Fruit fly (Drosophila melanogaster) whole organism, embryonic: ENCODE data around the gene scramb2.

Experiments used
- B-H1 ChIP-seq: fragments of 200-800 bp; sonication (Bioruptor generic); IDR thresholded peaks from 3 replicates; pipeline ENCODE4 v1.3.6; 2022; ENCODE audit warnings: missing biosample characterization, missing genetic modification characterization
- BEAF-32 ChIP-seq: fragments of 200-800 bp; sonication (Bioruptor generic); optimal IDR thresholded peaks from 3 replicates; lab custom pipeline; 2017; ENCODE audit warnings: missing biosample characterization, missing genetic modification characterization, mild to moderate bottlenecking, moderate library complexity, missing genetic modification reagents
- Bdp1 ChIP-seq: fragments of 200-800 bp; sonication (Bioruptor generic); optimal IDR thresholded peaks from 3 replicates; lab custom pipeline; 2016; ENCODE audit warnings: missing biosample characterization, missing genetic modification characterization
- CG11247 ChIP-seq: fragments of 200-800 bp; sonication (Bioruptor generic); IDR thresholded peaks from 2 replicates; pipeline ENCODE4 v1.3.6; 2022; ENCODE audit warnings: missing biosample characterization, missing genetic modification characterization
- CG12219 ChIP-seq: fragments of 200-800 bp; sonication (Bioruptor generic); optimal IDR thresholded peaks from 3 replicates; lab custom pipeline; 2018; ENCODE audit warnings: missing biosample characterization, mild to moderate bottlenecking, missing genetic modification characterization
- CG13287 ChIP-seq: fragments of 200-800 bp; sonication (Bioruptor generic); IDR thresholded peaks from 2 replicates; pipeline ENCODE4 v1.3.6; 2022; ENCODE audit warnings: missing biosample characterization, missing genetic modification characterization; ENCODE audit not compliant: partially characterized antibody
- CG15011 ChIP-seq: fragments of 200-800 bp; sonication (Bioruptor generic); optimal IDR thresholded peaks from 3 replicates; lab custom pipeline; 2018; ENCODE audit warnings: missing biosample characterization, mild to moderate bottlenecking, missing genetic modification characterization
- CG15514 ChIP-seq: fragments of 200-800 bp; sonication (Bioruptor generic); optimal IDR thresholded peaks from 3 replicates; lab custom pipeline; 2017; ENCODE audit warnings: missing biosample characterization, missing genetic modification characterization, mild to moderate bottlenecking, moderate library complexity, missing genetic modification reagents
- CG16779 ChIP-seq: fragments of 200-800 bp; sonication (Bioruptor generic); IDR thresholded peaks from 2 replicates; pipeline ENCODE4 v1.3.6; 2022; ENCODE audit warnings: missing biosample characterization, missing genetic modification characterization
- CG16863 ChIP-seq: fragments of 200-800 bp; sonication (Bioruptor generic); optimal IDR thresholded peaks from 3 replicates; lab custom pipeline; 2016; ENCODE audit warnings: missing biosample characterization, missing genetic modification characterization
- CG18262 ChIP-seq: fragments of 200-800 bp; optimal IDR thresholded peaks from 3 replicates; lab custom pipeline; 2019; ENCODE audit warnings: missing biosample characterization, mild to moderate bottlenecking, missing genetic modification characterization, moderate library complexity
- CG18599 ChIP-seq: fragments of 200-800 bp; sonication (Bioruptor generic); optimal IDR thresholded peaks from 3 replicates; lab custom pipeline; 2017; ENCODE audit warnings: missing biosample characterization, missing genetic modification characterization, mild to moderate bottlenecking, moderate library complexity, missing genetic modification reagents
- CG30431 ChIP-seq: fragments of 200-800 bp; sonication (Bioruptor generic); optimal IDR thresholded peaks from 2 replicates; lab custom pipeline; 2017; ENCODE audit warnings: missing biosample characterization, missing genetic modification characterization
- CG32767 ChIP-seq: fragments of 200-800 bp; sonication (Bioruptor generic); IDR thresholded peaks from 2 replicates; pipeline ENCODE4 v1.3.6; 2022; ENCODE audit warnings: missing biosample characterization, missing genetic modification characterization
- CG3995 ChIP-seq: fragments of 200-800 bp; sonication (Bioruptor generic); optimal IDR thresholded peaks from 3 replicates; lab custom pipeline; 2016; ENCODE audit warnings: missing biosample characterization, missing genetic modification characterization
- CG5953 ChIP-seq: fragments of 200-800 bp; sonication (Bioruptor generic); IDR thresholded peaks from 2 replicates; pipeline ENCODE4 v1.3.6; 2022; ENCODE audit warnings: missing biosample characterization, missing genetic modification characterization
- CG7745 ChIP-seq: fragments of 200-800 bp; sonication (Bioruptor generic); optimal IDR thresholded peaks from 2 replicates; lab custom pipeline; 2018; ENCODE audit warnings: missing biosample characterization, mild to moderate bottlenecking, missing genetic modification characterization, moderate library complexity
- CG7928 ChIP-seq: fragments of 200-800 bp; sonication (Bioruptor generic); optimal IDR thresholded peaks from 2 replicates; lab custom pipeline; 2017; ENCODE audit warnings: missing biosample characterization, mild to moderate bottlenecking, missing genetic modification characterization
- CG9817 ChIP-seq: fragments of 200-800 bp; sonication (Bioruptor generic); optimal IDR thresholded peaks from 2 replicates; lab custom pipeline; 2018; ENCODE audit warnings: missing biosample characterization, mild to moderate bottlenecking, missing genetic modification characterization, moderate library complexity
- D ChIP-seq, 2 experiments: fragments of 200-800 bp in 1 of 2; fragments of >200 bp in 1 of 2; sonication (Bioruptor generic) in 1 of 2; optimal IDR thresholded peaks; 2 replicates in 1 of 2; 3 replicates in 1 of 2; lab custom pipeline; 2017; ENCODE audit warnings: mild to moderate bottlenecking in 1 of 2, missing biosample characterization in 1 of 2, missing genetic modification characterization in 1 of 2, missing genetic modification reagents in 1 of 2
- Dp ChIP-seq: fragments of 200-800 bp; sonication (Bioruptor generic); optimal IDR thresholded peaks from 2 replicates; lab custom pipeline; 2018; ENCODE audit warnings: missing biosample characterization, mild to moderate bottlenecking, missing genetic modification characterization, moderate library complexity
- Elba2 ChIP-seq: fragments of 200-800 bp; sonication (Bioruptor generic); optimal IDR thresholded peaks from 3 replicates; lab custom pipeline; 2016; ENCODE audit warnings: missing biosample characterization, missing genetic modification characterization
- Fer1 ChIP-seq: fragments of 200-800 bp; sonication (Bioruptor generic); optimal IDR thresholded peaks from 2 replicates; lab custom pipeline; 2017; ENCODE audit warnings: missing biosample characterization, mild to moderate bottlenecking, missing genetic modification characterization
- Hr3 ChIP-seq: fragments of 200-800 bp; sonication (Bioruptor generic); optimal IDR thresholded peaks from 3 replicates; lab custom pipeline; 2016; ENCODE audit warnings: missing biosample characterization, missing genetic modification characterization
- Myb ChIP-seq: fragments of 200-800 bp; sonication (Bioruptor generic); optimal IDR thresholded peaks from 2 replicates; lab custom pipeline; 2016; ENCODE audit warnings: missing biosample characterization, missing genetic modification characterization
- NC2β ChIP-seq: fragments of 200-800 bp; sonication (Bioruptor generic); optimal IDR thresholded peaks from 2 replicates; lab custom pipeline; 2016; ENCODE audit warnings: missing biosample characterization, missing genetic modification characterization
- Rx ChIP-seq: fragments of 200-800 bp; sonication (Bioruptor generic); IDR thresholded peaks from 2 replicates; pipeline ENCODE4 v1.3.6; 2022; ENCODE audit warnings: missing biosample characterization, missing genetic modification characterization
- Scr ChIP-seq: fragments of 200-800 bp; sonication (Bioruptor generic); IDR thresholded peaks from 2 replicates; pipeline ENCODE4 v1.3.6; 2022; ENCODE audit warnings: missing biosample characterization, missing genetic modification characterization; ENCODE audit not compliant: partially characterized antibody
- Spps ChIP-seq: fragments of 200-800 bp; sonication (Bioruptor generic); optimal IDR thresholded peaks from 2 replicates; lab custom pipeline; 2018; ENCODE audit warnings: missing biosample characterization, mild to moderate bottlenecking, missing genetic modification characterization
- abd-A ChIP-seq: fragments of 200-800 bp; sonication (Bioruptor generic); optimal IDR thresholded peaks from 3 replicates; lab custom pipeline; 2019; ENCODE audit warnings: missing biosample characterization, mild to moderate bottlenecking, missing genetic modification characterization, moderate library complexity
- ap ChIP-seq: fragments of 200-800 bp; sonication (Bioruptor generic); IDR thresholded peaks from 2 replicates; pipeline ENCODE4 v1.3.6; 2022; ENCODE audit warnings: missing biosample characterization, missing genetic modification characterization
- ash1 ChIP-seq: fragments of 200-800 bp; sonication (Bioruptor generic); optimal IDR thresholded peaks from 2 replicates; lab custom pipeline; 2018; ENCODE audit warnings: missing biosample characterization, mild to moderate bottlenecking, missing genetic modification characterization
- ato ChIP-seq: fragments of 200-800 bp; sonication (Bioruptor generic); IDR thresholded peaks from 2 replicates; pipeline ENCODE4 v1.3.6; 2022; ENCODE audit warnings: missing biosample characterization, missing genetic modification characterization; ENCODE audit not compliant: partially characterized antibody
- cad ChIP-seq: fragments of >200 bp; optimal IDR thresholded peaks from 2 replicates; lab custom pipeline; 2017; ENCODE audit warnings: missing biosample characterization, missing genetic modification characterization
- chn ChIP-seq: fragments of 200-800 bp; sonication (Bioruptor generic); optimal IDR thresholded peaks from 2 replicates; lab custom pipeline; 2016; ENCODE audit warnings: missing biosample characterization, missing genetic modification characterization
- ci ChIP-seq: fragments of 200-800 bp; sonication (Bioruptor generic); IDR thresholded peaks from 3 replicates; pipeline ENCODE4 v1.3.6; 2022; ENCODE audit warnings: missing biosample characterization, missing genetic modification characterization
- gce ChIP-seq: fragments of 200-800 bp; sonication (Bioruptor generic); IDR thresholded peaks from 3 replicates; pipeline ENCODE4 v1.3.6; 2022; ENCODE audit warnings: missing biosample characterization, missing genetic modification characterization
- gsb ChIP-seq: fragments of 200-800 bp; sonication (Bioruptor generic); IDR thresholded peaks from 2 replicates; pipeline ENCODE4 v1.3.6; 2022; ENCODE audit warnings: missing biosample characterization, missing genetic modification characterization
- jumu ChIP-seq: fragments of 200-800 bp; sonication (Bioruptor generic); optimal IDR thresholded peaks from 3 replicates; lab custom pipeline; 2016; ENCODE audit warnings: missing biosample characterization, missing genetic modification characterization
- lmd ChIP-seq: fragments of 200-800 bp; sonication (Bioruptor generic); IDR thresholded peaks from 2 replicates; pipeline ENCODE4 v1.3.6; 2022; ENCODE audit warnings: missing biosample characterization, missing genetic modification characterization
- maf-S ChIP-seq: fragments of 200-800 bp; sonication (Bioruptor generic); optimal IDR thresholded peaks from 2 replicates; lab custom pipeline; 2016; ENCODE audit warnings: missing biosample characterization, missing genetic modification characterization
- pan ChIP-seq, 4 experiments: fragments of >200 bp in 3 of 4; fragments of 200-800 bp in 1 of 4; sonication (Bioruptor generic) in 1 of 4; optimal IDR thresholded peaks in 3 of 4; IDR thresholded peaks in 1 of 4; 2 replicates each; pipeline versions ENCODE4 v1.3.6 to Lab custom; 2017 to 2022; ENCODE audit warnings: missing biosample characterization in 2 of 4, missing genetic modification characterization in 2 of 4, mixed read lengths in 1 of 4
- peb ChIP-seq: fragments of 200-800 bp; sonication (Bioruptor generic); IDR thresholded peaks from 2 replicates; pipeline ENCODE4 v1.3.6; 2022; ENCODE audit warnings: missing biosample characterization, missing genetic modification characterization
- pnt ChIP-seq: fragments of 200-800 bp; sonication (Bioruptor generic); optimal IDR thresholded peaks from 3 replicates; lab custom pipeline; 2016; ENCODE audit warnings: missing biosample characterization, missing genetic modification characterization
- salm ChIP-seq: fragments of 200-800 bp; sonication (Bioruptor generic); optimal IDR thresholded peaks from 2 replicates; lab custom pipeline; 2018; ENCODE audit warnings: missing biosample characterization, mild to moderate bottlenecking, missing genetic modification characterization
- sens ChIP-seq: fragments of 200-800 bp; sonication (Bioruptor generic); peaks from one replicate; lab custom pipeline; 2016; ENCODE audit warnings: missing biosample characterization, missing genetic modification characterization
- vvl ChIP-seq: fragments of 200-800 bp; sonication (Bioruptor generic); IDR thresholded peaks from 2 replicates; pipeline ENCODE4 v1.3.6; 2022; ENCODE audit warnings: missing biosample characterization, missing genetic modification characterization
- zen ChIP-seq: fragments of 200-800 bp; sonication (Bioruptor generic); optimal IDR thresholded peaks from 3 replicates; lab custom pipeline; 2018; ENCODE audit warnings: missing biosample characterization, mild to moderate bottlenecking, missing genetic modification characterization, moderate library complexity

scramb2 gene

DNA sequence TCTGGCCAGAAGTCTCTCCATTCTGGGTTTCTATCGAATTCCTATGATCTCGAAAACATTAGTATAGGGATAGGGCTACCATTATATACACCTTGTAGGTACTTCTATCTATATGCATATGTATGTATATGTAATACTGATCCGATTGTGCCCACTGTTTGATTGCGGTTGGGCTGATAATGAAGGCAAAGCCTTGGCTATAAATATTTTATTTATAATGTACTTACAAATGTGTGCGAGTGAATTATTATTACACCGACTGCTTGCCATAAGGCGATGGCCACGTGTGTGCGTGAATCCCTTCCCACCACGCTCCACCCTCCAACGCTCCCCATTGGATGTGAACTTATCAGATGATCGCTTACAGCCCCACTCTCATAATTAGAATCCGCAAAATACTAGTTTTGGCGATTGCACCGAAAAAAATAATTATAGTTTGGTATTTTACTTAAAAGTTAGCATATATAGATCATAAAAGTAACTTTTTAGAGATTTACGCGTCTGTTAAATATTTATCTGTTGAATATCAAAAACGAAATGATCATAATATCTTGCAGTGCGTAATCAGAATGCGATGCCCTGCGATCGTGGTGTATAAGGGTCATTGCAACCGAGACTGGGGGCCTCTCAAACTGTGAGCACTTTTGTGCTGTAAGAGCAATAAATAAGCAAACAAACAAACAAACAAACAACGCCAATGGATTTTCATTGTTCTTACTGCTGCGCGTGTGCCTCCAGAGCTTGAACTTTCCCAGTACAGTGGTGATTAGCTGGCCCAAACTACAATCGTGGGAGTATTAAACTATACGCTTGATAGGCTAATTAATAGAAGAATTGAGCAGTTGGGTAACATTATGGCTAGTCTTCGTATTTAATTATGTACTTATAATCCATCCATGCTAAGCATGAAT, 33.7 kb upstream of the scramb2 start (continued):
- no peak for TF ChIP-seq CG7745
- no peak for TF ChIP-seq pan (optimal IDR thresholded peaks at IDR 0.05; lab: Kevin White, UChicago)
- TF ChIP-seq pan (GFP tag; optimal IDR thresholded peaks at IDR 0.05 in 1 of 2, IDR thresholded peaks at IDR 0.05 in 1 of 2) = peak in 1 of 2 experiments; percentile 75
- no peak for TF ChIP-seq CG9817
- 0 out of 2 replicates have a peak, but pooled peaks have one; percentile 32 for TF ChIP-seq Rx (GFP tag; lab: Robert Waterston, UW)
- peak; percentile 47 for TF ChIP-seq lmd
- no peak for TF ChIP-seq CG16863 (GFP tag; lab: Kevin White, UChicago)
- TF ChIP-seq jumu (GFP tag; lab: Kevin White, UChicago) = no peak
- TF ChIP-seq Hr3 (GFP tag; lab: Kevin White, UChicago) = no peak
- no peak for TF ChIP-seq Scr
- TF ChIP-seq vvl (GFP tag; lab: Robert Waterston, UW) = peak; percentile 62; the same call in 1 of the 2 replicates
- TF ChIP-seq sens = peak; percentile 90
- peak; percentile 4 for TF ChIP-seq CG15011
- peak; percentile 32 for TF ChIP-seq Fer1 (GFP tag; lab: Kevin White, UChicago)
- TF ChIP-seq chn (GFP tag; lab: Kevin White, UChicago) = no peak
- no peak for TF ChIP-seq ap (GFP tag; lab: Robert Waterston, UW)
- TF ChIP-seq salm (tag; lab: Kevin White, UChicago) = no peak
- no peak for TF ChIP-seq BEAF-32 (GFP tag; lab: Kevin White, UChicago)
- TF ChIP-seq Spps (tag; lab: Kevin White, UChicago) = no peak
- TF ChIP-seq CG7928 (GFP tag; lab: Kevin White, UChicago) = no peak
- TF ChIP-seq zen (tag; lab: Kevin White, UChicago) = no peak
- TF ChIP-seq Bdp1 = no peak
- TF ChIP-seq CG13287 (GFP tag; lab: Robert Waterston, UW) = 0 out of 2 replicates have a peak, but pooled peaks have one; percentile 7
- no peak for TF ChIP-seq peb
- TF ChIP-seq gce = no peak
- peak; percentile 66 for TF ChIP-seq CG18599 (GFP tag; lab: Kevin White, UChicago)
- TF ChIP-seq gsb (GFP tag; lab: Robert Waterston, UW) = no peak
- no peak for TF ChIP-seq D (optimal IDR thresholded peaks at IDR 0.05; lab: Kevin White, UChicago)
- TF ChIP-seq D (GFP tag; optimal IDR thresholded peaks at IDR 0.05; lab: Kevin White, UChicago) = no peak
- no peak for TF ChIP-seq Myb (GFP tag; lab: Kevin White, UChicago)
- TF ChIP-seq abd-A (tag; lab: Kevin White, UChicago) = peak; percentile 40
- no peak for TF ChIP-seq CG30431
- no peak for TF ChIP-seq maf-S (GFP tag; lab: Kevin White, UChicago)
- TF ChIP-seq CG32767 (GFP tag; lab: Robert Waterston, UW) = no peak
- TF ChIP-seq CG18262 (tag; lab: Kevin White, UChicago) = no peak
- TF ChIP-seq B-H1 (GFP tag; lab: Robert Waterston, UW) = peak; percentile 31; the same call in 2 of the 3 replicates
- TF ChIP-seq CG11247 (GFP tag; lab: Robert Waterston, UW) = no peak
- no peak for TF ChIP-seq Dp
- no peak for TF ChIP-seq CG12219 (GFP tag; lab: Kevin White, UChicago)
- TF ChIP-seq ci (GFP tag; lab: Robert Waterston, UW) = 0 out of 3 replicates have a peak, but pooled peaks have one; percentile 6
- no peak for TF ChIP-seq CG5953
- no peak for TF ChIP-seq ato (GFP tag; lab: Robert Waterston, UW)
- no peak for TF ChIP-seq NC2β
- no peak for TF ChIP-seq CG16779 (GFP tag; lab: Robert Waterston, UW)
- TF ChIP-seq Elba2 (GFP tag; lab: Kevin White, UChicago) = no peak
- TF ChIP-seq ash1 (GFP tag; lab: Kevin White, UChicago) = no peak
- no peak for TF ChIP-seq cad (GFP tag; lab: Kevin White, UChicago)
- TF ChIP-seq pnt (GFP tag; lab: Kevin White, UChicago) = peak; percentile 15
- TF ChIP-seq CG3995 (GFP tag; lab: Kevin White, UChicago) = no peak
- TF ChIP-seq CG15514 (GFP tag; lab: Kevin White, UChicago) = peak; percentile 53
